Worm (Caenorhabditis elegans): Measurements from ENCODE around the gene C03E10.3.
A peak's percentile ranks its signal among the peaks of the same experiment; 100 is the strongest.

Gene C03E10.3

DNA sequence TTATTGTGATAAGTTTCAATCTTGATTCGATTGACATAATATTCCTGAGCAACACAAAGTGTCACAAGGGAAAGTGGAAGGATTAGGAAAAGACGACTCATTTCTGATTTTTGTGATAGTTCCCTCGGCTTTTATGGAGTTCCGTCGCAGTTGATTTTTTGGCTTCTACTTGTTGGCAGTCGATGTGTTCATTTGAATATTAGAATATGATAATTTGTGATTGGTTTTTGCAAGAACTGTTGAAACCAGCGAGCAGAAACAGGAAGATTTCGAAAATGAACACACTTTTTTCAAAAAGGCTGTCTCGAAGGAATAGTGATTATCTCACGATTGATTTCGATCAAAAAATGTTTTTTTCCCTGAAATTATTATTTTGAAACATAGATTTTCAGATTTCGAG, 48.0 kb downstream of the C03E10.3 start, which contains the start of gene T02E9.6:
Gene T02E9.6 (minus strand): TSS at position 101 of the 400 bp plus-strand sequence.
- TF ChIP-seq unc-62 (GFP tag; optimal IDR thresholded peaks at IDR 0.05) (no peak), efl-1 (optimal IDR thresholded peaks at IDR 0.05) (no peak), efl-1 (GFP tag; optimal IDR thresholded peaks at IDR 0.05 in 1 of 2) (peak in 1 of 2 experiments; percentile 62)

DNA sequence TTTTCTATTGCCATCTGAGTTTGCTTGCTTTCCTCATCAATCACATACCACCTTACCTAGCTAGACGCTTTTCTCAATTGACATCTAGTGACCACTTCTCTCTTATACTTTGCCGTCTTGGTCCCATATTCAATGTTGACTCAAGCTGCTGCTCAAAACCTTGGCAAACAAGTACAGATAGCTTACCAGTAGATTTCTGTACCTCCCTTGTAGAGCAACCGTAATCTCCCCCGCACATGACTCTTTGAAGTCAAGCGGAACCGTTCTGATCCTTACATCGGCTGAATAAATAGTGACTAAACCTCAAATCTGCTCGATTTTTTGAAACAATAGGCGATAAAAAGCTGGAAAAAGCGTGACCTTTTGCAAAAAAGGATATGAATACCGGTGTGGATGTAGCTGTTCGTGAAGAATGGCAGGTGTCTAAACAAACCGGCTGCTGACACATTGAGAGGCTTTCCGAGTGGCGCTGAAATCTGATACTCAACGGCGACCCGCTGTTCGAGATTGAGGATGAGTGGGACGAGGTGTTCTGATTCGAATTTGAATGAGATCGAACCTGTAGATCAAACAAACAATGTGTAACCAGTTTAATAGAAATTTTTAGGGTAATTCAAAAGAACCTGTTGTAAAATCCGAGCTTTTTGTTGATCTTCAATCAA, 49.7 kb downstream of the C03E10.3 start:
- no peak for TF ChIP-seq pag-3 (tag; optimal IDR thresholded peaks at IDR 0.05; ENCODE audit: borderline replicate concordance, insufficient read depth)
- no peak for TF ChIP-seq mab-9 (GFP tag; IDR thresholded peaks at IDR 0.05)
- TF ChIP-seq nhr-19 (GFP tag; conservative IDR thresholded peaks at IDR 0.05), result no peak
- no peak for TF ChIP-seq snu-23 (GFP tag; optimal IDR thresholded peaks at IDR 0.05)
- TF ChIP-seq unc-98 (GFP tag; IDR thresholded peaks at IDR 0.05), result no peak
- no peak for TF ChIP-seq vab-15 (tag; optimal IDR thresholded peaks at IDR 0.05)
- TF ChIP-seq sox-4 (tag; optimal IDR thresholded peaks at IDR 0.05), result no peak
- no peak for TF ChIP-seq ceh-82 (tag; optimal IDR thresholded peaks at IDR 0.05)
- no peak for TF ChIP-seq zag-1 (tag; optimal IDR thresholded peaks at IDR 0.05)
- TF ChIP-seq fkh-10 (GFP tag; optimal IDR thresholded peaks at IDR 0.05), result no peak
- no peak for TF ChIP-seq sptf-1 (tag; optimal IDR thresholded peaks at IDR 0.05)

DNA sequence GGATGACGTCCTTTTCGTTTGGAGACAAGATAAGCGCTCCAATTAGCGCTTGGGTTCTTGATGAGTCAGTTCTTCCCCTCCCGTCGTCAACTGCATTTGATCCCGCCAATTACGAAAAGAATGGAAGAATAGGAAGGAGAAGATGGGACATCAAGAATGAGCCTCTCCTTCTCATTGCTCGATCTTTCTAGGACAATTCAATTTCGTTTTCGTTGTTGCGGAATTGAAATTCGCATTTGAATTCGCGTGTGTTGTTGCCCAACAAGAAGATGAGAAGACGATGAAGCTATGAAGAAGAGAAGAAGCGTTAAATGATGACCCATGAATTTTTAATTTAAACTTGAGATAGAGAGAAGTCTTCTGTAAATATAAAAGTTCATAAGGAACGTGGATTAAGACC, 50.7 kb downstream of the C03E10.3 start:
- peak in 1 of 3 experiments; percentile 21 for TF ChIP-seq ceh-82 (tag; optimal IDR thresholded peaks at IDR 0.05)
- peak; percentile 25 for TF ChIP-seq lin-14 (GFP tag; optimal IDR thresholded peaks at IDR 0.05)
- TF ChIP-seq nhr-237 (tag; optimal IDR thresholded peaks at IDR 0.05), result no peak
- TF ChIP-seq fkh-10 (GFP tag; optimal IDR thresholded peaks at IDR 0.05), result peak; percentile 58
